Worm (Caenorhabditis elegans): ENCODE results near the gene C50D2.7.

DNA sequence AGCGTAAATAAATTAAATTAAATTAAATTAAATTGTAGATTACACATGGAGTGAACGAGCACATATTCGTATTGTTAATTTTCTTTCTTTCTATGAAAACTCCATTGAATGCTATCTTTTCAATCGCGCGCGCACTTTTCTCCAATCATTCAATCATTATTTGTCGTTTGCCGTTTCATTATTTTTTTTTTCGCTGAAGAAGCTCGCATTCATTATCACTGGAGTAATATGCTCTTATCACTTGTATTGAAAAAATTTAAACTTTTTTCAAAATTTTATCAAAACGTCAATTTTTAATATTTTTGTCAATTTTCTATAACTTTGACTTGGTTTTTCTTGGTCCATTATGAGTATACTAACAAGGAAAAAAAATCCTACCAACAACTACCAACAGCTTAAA is 29.6 kb downstream of the C50D2.7 start:
- TF ChIP-seq ztf-11 (tag; optimal IDR thresholded peaks at IDR 0.05): no peak
- no peak for TF ChIP-seq nhr-28 (tag; optimal IDR thresholded peaks at IDR 0.05)
- TF ChIP-seq duxl-1 (tag; optimal IDR thresholded peaks at IDR 0.05; ENCODE audit: poor library complexity): no peak
- no peak for TF ChIP-seq ztf-7 (tag; optimal IDR thresholded peaks at IDR 0.05)
- TF ChIP-seq nhr-11 (tag; optimal IDR thresholded peaks at IDR 0.05): no peak
